Worm (Caenorhabditis elegans): Measurements from ENCODE around the gene scc-3.

Gene scc-3

ce11 chrV:12752407-12752806 lies 11.3 kb upstream of the scc-3 start, which contains the start of gene C15C8.8:
Gene C15C8.8 (minus strand): TSS chrV:12752507.
- TF ChIP-seq ZK546.5 (tag; optimal IDR thresholded peaks at IDR 0.05), result no peak
- TF ChIP-seq nhr-10 (tag; optimal IDR thresholded peaks at IDR 0.05), result no peak
- no peak for TF ChIP-seq ceh-82 (tag; optimal IDR thresholded peaks at IDR 0.05)
- no peak for TF ChIP-seq skn-1 (tag; optimal IDR thresholded peaks at IDR 0.05)
- TF ChIP-seq dmd-4 (tag; optimal IDR thresholded peaks at IDR 0.05), result no peak
- TF ChIP-seq lin-13 (GFP tag; optimal IDR thresholded peaks at IDR 0.05), result no peak
- TF ChIP-seq nhr-6 (tag; optimal IDR thresholded peaks at IDR 0.05), result no peak
- no peak for TF ChIP-seq aly-2 (tag; optimal IDR thresholded peaks at IDR 0.05)
- no peak for TF ChIP-seq nhr-237 (tag; optimal IDR thresholded peaks at IDR 0.05)
- TF ChIP-seq unc-39 (tag; optimal IDR thresholded peaks at IDR 0.05), result no peak
- no peak for TF ChIP-seq fos-1 (tag; optimal IDR thresholded peaks at IDR 0.05)
- no peak for TF ChIP-seq ama-1 (optimal IDR thresholded peaks at IDR 0.05)
- TF ChIP-seq gmeb-1 (tag; optimal IDR thresholded peaks at IDR 0.05), result no peak
- TF ChIP-seq snpc-4 (tag; optimal IDR thresholded peaks at IDR 0.05), result no peak

DNA sequence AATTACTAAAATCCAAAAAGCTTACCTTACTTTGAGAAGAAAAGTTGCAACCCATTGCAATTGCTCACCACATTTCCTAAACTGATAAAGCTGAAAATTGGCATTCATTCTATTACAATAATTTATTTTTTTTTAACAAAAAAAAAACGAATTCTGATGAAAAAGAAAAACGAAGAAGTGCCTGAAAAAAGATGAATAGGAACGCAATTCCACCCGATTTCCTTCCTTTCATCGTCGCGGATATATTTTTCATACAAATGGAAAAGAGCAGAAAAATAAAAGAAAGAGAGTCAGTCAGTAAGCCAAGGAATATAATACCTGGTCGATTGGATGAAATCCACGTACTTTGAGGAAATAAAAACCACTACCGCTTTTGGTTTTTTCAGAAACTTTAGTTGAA lies 8.9 kb upstream of the scc-3 start, which contains the start of gene gpa-13:
TSS of gene gpa-13 (minus strand) at position 101 of the 400 bp plus-strand sequence.
- TF ChIP-seq unc-55 (GFP tag; optimal IDR thresholded peaks at IDR 0.05) (no peak), nhr-23 (tag; optimal IDR thresholded peaks at IDR 0.05) (no peak), C34F6.9 (tag; optimal IDR thresholded peaks at IDR 0.05) (no peak), alr-1 (tag; optimal IDR thresholded peaks at IDR 0.05) (no peak), elt-1 (tag; optimal IDR thresholded peaks at IDR 0.05) (no peak), zag-1 (tag; optimal IDR thresholded peaks at IDR 0.05) (no peak), egl-27 (tag; optimal IDR thresholded peaks at IDR 0.05) (no peak), nhr-21 (tag; optimal IDR thresholded peaks at IDR 0.05) (no peak), mbf-1 (tag; optimal IDR thresholded peaks at IDR 0.05) (no peak)

DNA sequence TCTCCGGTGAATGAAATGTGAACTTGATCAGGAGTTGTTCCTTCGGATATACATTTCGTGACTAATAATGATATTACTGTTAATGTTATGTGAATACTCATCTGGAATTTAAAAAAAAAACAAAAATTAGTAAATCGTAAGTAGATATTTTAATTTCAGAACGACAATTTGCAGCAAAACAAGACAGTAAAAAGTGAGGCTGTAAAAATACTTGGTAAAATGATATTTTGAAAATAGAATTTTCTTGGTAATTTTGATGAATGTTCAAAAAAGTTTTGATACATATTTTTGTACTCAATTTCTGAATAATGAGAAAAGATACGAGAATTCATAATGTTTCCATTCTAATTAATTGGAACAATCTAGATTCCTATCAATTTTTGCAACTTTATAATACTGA lies 4.1 kb upstream of the scc-3 start, which contains the start of gene papl-1:
TSS of gene papl-1 (minus strand) at position 101 of the 400 bp plus-strand sequence.
- TF ChIP-seq ZK546.5 (tag; optimal IDR thresholded peaks at IDR 0.05) (no peak), nhr-237 (tag; optimal IDR thresholded peaks at IDR 0.05) (no peak), fos-1 (tag; optimal IDR thresholded peaks at IDR 0.05) (no peak), mab-5 (tag; optimal IDR thresholded peaks at IDR 0.05) (no peak), gmeb-1 (tag; optimal IDR thresholded peaks at IDR 0.05) (no peak), nhr-23 (tag; optimal IDR thresholded peaks at IDR 0.05) (no peak), ztf-4 (tag; optimal IDR thresholded peaks at IDR 0.05) (no peak), elt-1 (tag; optimal IDR thresholded peaks at IDR 0.05) (no peak), aly-2 (tag; optimal IDR thresholded peaks at IDR 0.05) (no peak), egl-27 (tag; optimal IDR thresholded peaks at IDR 0.05) (no peak), ama-1 (optimal IDR thresholded peaks at IDR 0.05) (no peak), F13H6.1 (tag; optimal IDR thresholded peaks at IDR 0.05) (no peak), nhr-21 (tag; optimal IDR thresholded peaks at IDR 0.05) (no peak), alr-1 (tag; optimal IDR thresholded peaks at IDR 0.05) (no peak), Y55F3AM.14 (GFP tag; optimal IDR thresholded peaks at IDR 0.05) (no peak), sma-3 (GFP tag; optimal IDR thresholded peaks at IDR 0.05) (no peak), ceh-16 (tag; optimal IDR thresholded peaks at IDR 0.05) (no peak), unc-39 (tag; optimal IDR thresholded peaks at IDR 0.05) (no peak), nhr-129 (tag; optimal IDR thresholded peaks at IDR 0.05) (no peak)

DNA sequence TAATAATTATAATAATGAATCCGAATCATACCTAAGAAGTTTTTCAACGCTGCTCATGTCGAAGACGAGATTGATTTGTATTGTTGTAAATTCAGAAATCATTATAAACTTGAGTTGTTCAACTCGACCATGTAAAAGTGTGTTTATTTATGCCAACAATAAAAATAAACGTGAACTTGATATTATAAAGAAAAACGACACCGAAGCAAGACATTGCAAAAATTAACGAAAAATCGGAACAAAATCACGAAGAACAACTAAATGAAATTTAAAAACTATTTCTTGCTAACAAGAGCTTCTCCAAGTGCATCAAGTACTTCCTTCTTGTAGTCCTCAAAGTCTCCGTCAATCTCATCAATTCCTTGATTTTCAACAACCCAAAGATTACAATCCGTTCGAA lies 2.8 kb upstream of the scc-3 start, which contains the start of gene F18E2.15:
TSS of gene F18E2.15 (minus strand) at position 101 of the 400 bp plus-strand sequence.
- no peak for TF ChIP-seq blmp-1 (tag; optimal IDR thresholded peaks at IDR 0.05; ENCODE audit: insufficient read depth)
- TF ChIP-seq mdl-1 (tag; optimal IDR thresholded peaks at IDR 0.05), result no peak
- TF ChIP-seq nhr-12 (tag; optimal IDR thresholded peaks at IDR 0.05), result no peak
- no peak for TF ChIP-seq unc-39 (tag; optimal IDR thresholded peaks at IDR 0.05)
- TF ChIP-seq snpc-4 (tag; optimal IDR thresholded peaks at IDR 0.05), result no peak
- TF ChIP-seq nhr-77 (tag; optimal IDR thresholded peaks at IDR 0.05), result no peak
- TF ChIP-seq unc-55 (GFP tag; optimal IDR thresholded peaks at IDR 0.05), result no peak
- no peak for TF ChIP-seq mab-5 (tag; optimal IDR thresholded peaks at IDR 0.05)
- no peak for TF ChIP-seq unc-62 (GFP tag; optimal IDR thresholded peaks at IDR 0.05)
- TF ChIP-seq ztf-1 (GFP tag; conservative IDR thresholded peaks at IDR 0.05), result no peak
- TF ChIP-seq nhr-23 (tag; optimal IDR thresholded peaks at IDR 0.05), result no peak

DNA sequence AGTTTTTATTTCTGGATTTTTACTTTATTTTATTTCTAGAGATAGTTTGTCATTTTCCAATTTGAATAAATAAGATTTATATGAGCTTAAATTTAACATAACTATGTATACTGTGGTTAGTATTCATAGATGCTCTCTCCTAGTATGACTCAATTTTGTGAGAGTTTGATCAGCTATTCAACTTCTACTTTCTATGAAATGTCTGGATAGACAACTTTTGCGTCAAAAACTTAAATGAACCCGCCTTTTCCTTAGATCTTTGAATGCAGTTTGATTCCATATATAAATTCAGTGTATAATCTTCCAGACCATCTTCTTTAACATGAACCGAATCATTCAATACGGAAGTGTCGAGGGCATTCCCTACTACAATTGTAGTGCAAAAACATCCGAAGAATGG lies 5.2 kb downstream of the scc-3 start, which contains the start of gene srt-43:
TSS of gene srt-43 (plus strand) at position 301 of the 400 bp plus-strand sequence.
- TF ChIP-seq nhr-23 (tag; optimal IDR thresholded peaks at IDR 0.05), result no peak
- no peak for TF ChIP-seq mab-5 (tag; optimal IDR thresholded peaks at IDR 0.05)
- no peak for TF ChIP-seq ama-1 (optimal IDR thresholded peaks at IDR 0.05)
- no peak for TF ChIP-seq peb-1 (tag; optimal IDR thresholded peaks at IDR 0.05)
- no peak for TF ChIP-seq ZK546.5 (tag; optimal IDR thresholded peaks at IDR 0.05)
- TF ChIP-seq aly-2 (tag; optimal IDR thresholded peaks at IDR 0.05), result no peak
- no peak for TF ChIP-seq ztf-11 (tag; optimal IDR thresholded peaks at IDR 0.05)
- TF ChIP-seq lin-13 (GFP tag; optimal IDR thresholded peaks at IDR 0.05), result no peak
- no peak for TF ChIP-seq nhr-21 (tag; optimal IDR thresholded peaks at IDR 0.05)
- no peak for TF ChIP-seq crh-2 (tag; optimal IDR thresholded peaks at IDR 0.05)
- no peak for TF ChIP-seq elt-1 (tag; optimal IDR thresholded peaks at IDR 0.05)
- no peak for TF ChIP-seq Y55F3AM.14 (GFP tag; optimal IDR thresholded peaks at IDR 0.05)
